Worm (Caenorhabditis elegans): ENCODE results near the gene T26C5.5.

DNA sequence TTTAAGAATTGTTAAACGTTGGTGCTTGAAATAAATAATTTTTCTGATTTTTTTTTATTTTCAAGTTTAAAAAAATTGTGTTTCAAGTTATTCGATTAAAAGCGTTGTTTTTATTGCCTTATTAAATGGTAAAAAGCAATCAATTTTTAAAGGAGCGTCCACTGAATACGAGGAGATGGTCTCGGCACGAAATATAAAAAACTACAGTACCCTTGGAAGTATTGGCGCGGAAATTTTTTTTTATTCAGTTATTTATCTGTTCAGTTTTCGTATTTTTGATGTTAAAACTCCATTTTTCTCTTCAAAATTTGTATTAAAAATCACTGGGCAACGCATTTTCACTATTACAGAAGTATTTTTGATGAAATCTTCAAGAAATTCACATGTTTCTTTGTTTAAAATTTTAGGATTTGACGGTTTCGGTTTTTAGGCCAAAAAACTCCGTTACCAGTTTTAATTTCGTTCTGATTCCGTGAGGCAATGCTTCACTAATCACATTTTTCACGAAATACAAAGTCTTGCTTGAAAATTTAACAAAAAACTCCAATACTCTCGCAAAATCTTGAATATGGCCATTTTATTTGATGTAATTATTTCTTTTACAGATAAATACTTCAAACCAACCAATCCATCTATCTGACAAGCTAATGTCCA is 33.4 kb downstream of the T26C5.5 start, which contains the start of gene znfx-1:
- no peak for TF ChIP-seq flt-1 (GFP tag; IDR thresholded peaks at IDR 0.05)
- TF ChIP-seq med-1 (GFP tag; optimal IDR thresholded peaks at IDR 0.05; ENCODE audit: insufficient read depth) = no peak
- no peak for TF ChIP-seq T22C8.4 (GFP tag; IDR thresholded peaks at IDR 0.05)
- no peak for TF ChIP-seq ztf-23 (GFP tag; IDR thresholded peaks at IDR 0.05)
- TF ChIP-seq tab-1 (GFP tag; IDR thresholded peaks at IDR 0.05) = no peak
